Fruit fly (Drosophila melanogaster) whole organism, embryonic: ENCODE measurements around the gene sa.

ENCODE experiments used
- Ada2b ChIP-seq: fragments of 200-800 bp; sonication (Bioruptor generic); IDR thresholded peaks from 2 replicates; pipeline ENCODE4 v1.3.6; 2022; ENCODE audit warnings: missing biosample characterization, missing genetic modification characterization
- BEAF-32 ChIP-seq: fragments of 200-800 bp; sonication (Bioruptor generic); optimal IDR thresholded peaks from 3 replicates; lab custom pipeline; 2017; ENCODE audit warnings: missing biosample characterization, missing genetic modification characterization, mild to moderate bottlenecking, moderate library complexity, missing genetic modification reagents
- CG12155 ChIP-seq: fragments of 200-800 bp; sonication (Bioruptor generic); optimal IDR thresholded peaks from 3 replicates; lab custom pipeline; 2016; ENCODE audit warnings: missing biosample characterization, missing genetic modification characterization
- CG12391 ChIP-seq: fragments of 200-800 bp; sonication (Bioruptor generic); optimal IDR thresholded peaks from 3 replicates; lab custom pipeline; 2018; ENCODE audit warnings: missing biosample characterization, mild to moderate bottlenecking, missing genetic modification characterization, moderate library complexity
- CG14860 ChIP-seq: fragments of 200-800 bp; sonication (Bioruptor generic); IDR thresholded peaks from 3 replicates; pipeline ENCODE4 v1.3.6; 2022; ENCODE audit warnings: missing biosample characterization, missing genetic modification characterization; ENCODE audit not compliant: partially characterized antibody
- CG15269 ChIP-seq: fragments of 200-800 bp; sonication (Bioruptor generic); optimal IDR thresholded peaks from 2 replicates; lab custom pipeline; 2018; ENCODE audit warnings: missing biosample characterization, mild to moderate bottlenecking, missing genetic modification characterization, moderate library complexity
- CG16815 ChIP-seq: fragments of 200-800 bp; sonication (Bioruptor generic); optimal IDR thresholded peaks from 3 replicates; lab custom pipeline; 2017; ENCODE audit warnings: missing biosample characterization, mild to moderate bottlenecking, missing genetic modification characterization
- CG17359 ChIP-seq: fragments of 200-800 bp; sonication (Bioruptor generic); optimal IDR thresholded peaks from 3 replicates; lab custom pipeline; 2018; ENCODE audit warnings: missing biosample characterization, mild to moderate bottlenecking, missing genetic modification characterization, moderate library complexity
- CG18599 ChIP-seq: fragments of 200-800 bp; sonication (Bioruptor generic); optimal IDR thresholded peaks from 3 replicates; lab custom pipeline; 2017; ENCODE audit warnings: missing biosample characterization, missing genetic modification characterization, mild to moderate bottlenecking, moderate library complexity, missing genetic modification reagents
- CG2678 ChIP-seq: fragments of 200-800 bp; sonication (Bioruptor generic); optimal IDR thresholded peaks from 3 replicates; lab custom pipeline; 2019; ENCODE audit warnings: missing biosample characterization, mild to moderate bottlenecking, missing genetic modification characterization, moderate library complexity
- CG4424 ChIP-seq: fragments of 200-800 bp; sonication (Bioruptor generic); optimal IDR thresholded peaks from 3 replicates; lab custom pipeline; 2016; ENCODE audit warnings: missing biosample characterization, missing genetic modification characterization
- CG4730 ChIP-seq: fragments of 200-800 bp; sonication (Bioruptor generic); IDR thresholded peaks from 2 replicates; pipeline ENCODE4 v1.3.6; 2022; ENCODE audit warnings: missing biosample characterization, missing genetic modification characterization
- CG6254 ChIP-seq: fragments of 200-800 bp; sonication (Bioruptor generic); optimal IDR thresholded peaks from 3 replicates; lab custom pipeline; 2017; ENCODE audit warnings: mild to moderate bottlenecking, missing biosample characterization, missing genetic modification reagents, missing genetic modification characterization
- CG6791 ChIP-seq: fragments of 200-800 bp; sonication (Bioruptor generic); IDR thresholded peaks from 3 replicates; pipeline ENCODE4 v1.3.6; 2022; ENCODE audit warnings: missing biosample characterization, missing genetic modification characterization; ENCODE audit not compliant: partially characterized antibody
- CG8388 ChIP-seq: fragments of 200-800 bp; sonication (Bioruptor generic); optimal IDR thresholded peaks from 2 replicates; lab custom pipeline; 2019; ENCODE audit warnings: missing biosample characterization, mild to moderate bottlenecking, missing genetic modification characterization, moderate library complexity
- CG9727 ChIP-seq: fragments of 200-800 bp; sonication (Bioruptor generic); optimal IDR thresholded peaks from 3 replicates; lab custom pipeline; 2017; ENCODE audit warnings: missing biosample characterization, mild to moderate bottlenecking, missing genetic modification characterization
- D19A ChIP-seq: fragments of 200-800 bp; optimal IDR thresholded peaks from 3 replicates; lab custom pipeline; 2019; ENCODE audit warnings: missing biosample characterization, mild to moderate bottlenecking, missing genetic modification characterization, moderate library complexity
- Fer1 ChIP-seq: fragments of 200-800 bp; sonication (Bioruptor generic); optimal IDR thresholded peaks from 2 replicates; lab custom pipeline; 2017; ENCODE audit warnings: missing biosample characterization, mild to moderate bottlenecking, missing genetic modification characterization
- Fer2 ChIP-seq: fragments of 200-800 bp; sonication (Bioruptor generic); optimal IDR thresholded peaks from 2 replicates; lab custom pipeline; 2018; ENCODE audit warnings: missing biosample characterization, mild to moderate bottlenecking, missing genetic modification characterization, moderate library complexity
- GATAe ChIP-seq: fragments of 200-800 bp; sonication (Bioruptor generic); conservative IDR thresholded peaks from 2 replicates; pipeline ENCODE4 v1.3.6; 2022; ENCODE audit warnings: missing biosample characterization, missing genetic modification characterization
- HLH3B ChIP-seq: fragments of 200-800 bp; sonication (Bioruptor generic); IDR thresholded peaks from 2 replicates; pipeline ENCODE4 v1.3.6; 2022; ENCODE audit warnings: missing biosample characterization, missing genetic modification characterization
- HLH4C ChIP-seq: fragments of 200-800 bp; sonication (Bioruptor generic); IDR thresholded peaks from 3 replicates; pipeline ENCODE4 v1.3.6; 2022; ENCODE audit warnings: missing biosample characterization, missing genetic modification characterization; ENCODE audit not compliant: partially characterized antibody
- Hr51 ChIP-seq, 2 experiments: fragments of 200-800 bp; sonication (Bioruptor generic); optimal IDR thresholded peaks; 2 replicates in 1 of 2; 3 replicates in 1 of 2; lab custom pipeline; 2016 to 2018; ENCODE audit warnings: missing biosample characterization in 2 of 2, missing genetic modification characterization in 2 of 2, mild to moderate bottlenecking in 1 of 2, moderate library complexity in 1 of 2
- Med ChIP-seq: fragments of 200-800 bp; sonication (Bioruptor generic); peaks from one replicate; lab custom pipeline; 2016; ENCODE audit warnings: missing biosample characterization, missing genetic modification characterization, mild to moderate bottlenecking, inconsistent platforms, moderate library complexity
- NFAT ChIP-seq: fragments of 200-800 bp; sonication (Bioruptor generic); IDR thresholded peaks from 2 replicates; pipeline ENCODE4 v1.3.6; 2022; ENCODE audit warnings: missing biosample characterization, missing genetic modification characterization
- NK7.1 ChIP-seq: fragments of 200-800 bp; sonication (Bioruptor generic); optimal IDR thresholded peaks from 3 replicates; lab custom pipeline; 2016; ENCODE audit warnings: missing biosample characterization, missing genetic modification characterization
- Nf-YB ChIP-seq: fragments of 200-800 bp; sonication (Bioruptor generic); optimal IDR thresholded peaks from 3 replicates; lab custom pipeline; 2019; ENCODE audit warnings: missing biosample characterization, mild to moderate bottlenecking, missing genetic modification characterization, moderate library complexity
- Pdp1 ChIP-seq, 2 experiments: fragments of 200-800 bp; sonication (Bioruptor generic); optimal IDR thresholded peaks; 3 replicates each; lab custom pipeline; 2016; ENCODE audit warnings: missing biosample characterization in 2 of 2, missing genetic modification characterization in 2 of 2, mild to moderate bottlenecking in 1 of 2, moderate library complexity in 1 of 2
- Side ChIP-seq: fragments of 200-800 bp; sonication (Bioruptor generic); optimal IDR thresholded peaks from 2 replicates; lab custom pipeline; 2016; ENCODE audit warnings: missing biosample characterization, missing genetic modification characterization
- Sox102F ChIP-seq: fragments of 200-800 bp; sonication (Bioruptor generic); optimal IDR thresholded peaks from 2 replicates; lab custom pipeline; 2018; ENCODE audit warnings: missing biosample characterization, mild to moderate bottlenecking, missing genetic modification characterization, moderate library complexity
- Xbp1 ChIP-seq: fragments of 200-800 bp; sonication (Bioruptor generic); optimal IDR thresholded peaks from 3 replicates; lab custom pipeline; 2016; ENCODE audit warnings: missing biosample characterization, mild to moderate bottlenecking, missing genetic modification characterization
- az2 ChIP-seq: fragments of 200-800 bp; sonication (Bioruptor generic); optimal IDR thresholded peaks from 3 replicates; lab custom pipeline; 2016; ENCODE audit warnings: missing biosample characterization, missing genetic modification characterization
- ci ChIP-seq: fragments of 200-800 bp; sonication (Bioruptor generic); IDR thresholded peaks from 3 replicates; pipeline ENCODE4 v1.3.6; 2022; ENCODE audit warnings: missing biosample characterization, missing genetic modification characterization
- corto ChIP-seq: fragments of 200-800 bp; sonication (Bioruptor generic); optimal IDR thresholded peaks from 2 replicates; lab custom pipeline; 2016; ENCODE audit warnings: missing biosample characterization, mild to moderate bottlenecking, missing genetic modification characterization, moderate library complexity
- crol ChIP-seq: fragments of 200-800 bp; sonication (Bioruptor generic); IDR thresholded peaks from 2 replicates; pipeline ENCODE4 v1.3.6; 2022; ENCODE audit warnings: missing biosample characterization, missing genetic modification characterization
- dmrt11E ChIP-seq: fragments of 200-800 bp; sonication (Bioruptor generic); optimal IDR thresholded peaks from 3 replicates; lab custom pipeline; 2018; ENCODE audit warnings: missing biosample characterization, mild to moderate bottlenecking, missing genetic modification characterization, moderate library complexity
- dmrt99B ChIP-seq: fragments of 200-800 bp; sonication (Bioruptor generic); optimal IDR thresholded peaks from 2 replicates; lab custom pipeline; 2018; ENCODE audit warnings: missing biosample characterization, mild to moderate bottlenecking, missing genetic modification characterization, moderate library complexity
- dysf ChIP-seq: fragments of 200-800 bp; sonication (Bioruptor generic); IDR thresholded peaks from 3 replicates; pipeline ENCODE4 v1.3.6; 2022; ENCODE audit warnings: missing biosample characterization, missing genetic modification characterization
- exex ChIP-seq: fragments of 200-800 bp; sonication (Bioruptor generic); optimal IDR thresholded peaks from 4 replicates; lab custom pipeline; 2018; ENCODE audit warnings: missing biosample characterization, mild to moderate bottlenecking, missing genetic modification characterization, moderate library complexity
- fd64A ChIP-seq: fragments of 200-800 bp; sonication (Bioruptor generic); optimal IDR thresholded peaks from 3 replicates; lab custom pipeline; 2018; ENCODE audit warnings: missing biosample characterization, mild to moderate bottlenecking, missing genetic modification characterization
- grn ChIP-seq: fragments of 200-800 bp; sonication (Bioruptor generic); optimal IDR thresholded peaks from 3 replicates; lab custom pipeline; 2017; ENCODE audit warnings: missing biosample characterization, missing genetic modification characterization
- nau ChIP-seq: fragments of 200-800 bp; sonication (Bioruptor generic); optimal IDR thresholded peaks from 3 replicates; lab custom pipeline; 2017; ENCODE audit warnings: missing biosample characterization, mild to moderate bottlenecking, missing genetic modification characterization, missing genetic modification reagents
- p53 ChIP-seq: fragments of 200-800 bp; sonication (Bioruptor generic); optimal IDR thresholded peaks from 2 replicates; lab custom pipeline; 2016; ENCODE audit warnings: missing biosample characterization, missing genetic modification characterization
- phol ChIP-seq: fragments of 200-800 bp; sonication (Bioruptor generic); optimal IDR thresholded peaks from 3 replicates; lab custom pipeline; 2018; ENCODE audit warnings: missing biosample characterization, mild to moderate bottlenecking, missing genetic modification characterization, moderate library complexity
- row ChIP-seq: fragments of 200-800 bp; sonication (Bioruptor generic); IDR thresholded peaks from 3 replicates; pipeline ENCODE4 v1.3.6; 2022; ENCODE audit warnings: missing biosample characterization, missing genetic modification characterization
- sd ChIP-seq: fragments of 200-800 bp; sonication (Bioruptor generic); optimal IDR thresholded peaks from 3 replicates; lab custom pipeline; 2018; ENCODE audit warnings: missing biosample characterization, mild to moderate bottlenecking, missing genetic modification characterization, moderate library complexity
- sug ChIP-seq: fragments of 200-800 bp; optimal IDR thresholded peaks from 2 replicates; lab custom pipeline; 2019; ENCODE audit warnings: missing biosample characterization, mild to moderate bottlenecking, missing genetic modification characterization, moderate library complexity
- wdn ChIP-seq: fragments of 200-800 bp; sonication (Bioruptor generic); IDR thresholded peaks from 2 replicates; pipeline ENCODE4 v1.3.6; 2022; ENCODE audit warnings: missing biosample characterization, missing genetic modification characterization

Gene sa

DNA sequence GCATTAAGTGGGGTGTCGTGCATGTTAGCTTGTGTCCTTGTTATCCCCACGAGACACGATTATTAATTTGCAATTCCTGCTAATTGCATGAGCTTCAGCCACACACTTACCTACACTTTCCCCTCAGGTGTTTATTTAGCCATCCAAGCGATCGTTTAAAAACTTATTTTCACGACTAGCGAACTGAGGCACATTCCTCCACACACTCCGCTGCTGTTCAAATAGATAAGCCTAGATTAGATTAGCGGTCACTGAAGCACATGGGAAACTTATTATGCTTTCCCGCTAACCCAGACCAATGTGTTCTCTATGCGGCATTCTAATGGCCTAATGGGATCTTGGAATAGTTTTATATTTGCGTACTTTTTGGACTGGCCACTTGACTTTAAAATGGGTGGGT lies 19.6 kb downstream of the sa start (continued):
- TF ChIP-seq Side = no peak
- TF ChIP-seq Fer2 (tag; lab: Kevin White, UChicago) = no peak
- no peak for TF ChIP-seq Nf-YB (GFP tag; lab: Kevin White, UChicago)
- no peak for TF ChIP-seq CG16815 (GFP tag; lab: Kevin White, UChicago)
- peak in 1 of 2 experiments; percentile 10 for TF ChIP-seq Pdp1 (GFP tag; optimal IDR thresholded peaks at IDR 0.05; lab: Kevin White, UChicago)
- peak; percentile 23 for TF ChIP-seq Med (GFP tag; lab: Kevin White, UChicago)
- peak; percentile 58; the same call in 1 of the 2 replicates for TF ChIP-seq crol (GFP tag; lab: Robert Waterston, UW)
- TF ChIP-seq ci (GFP tag; lab: Robert Waterston, UW) = 0 out of 3 replicates have a peak, but pooled peaks have one; percentile 20
- peak; percentile 25 for TF ChIP-seq sug (tag; lab: Kevin White, UChicago)
- no peak for TF ChIP-seq BEAF-32 (GFP tag; lab: Kevin White, UChicago)
- TF ChIP-seq Sox102F = no peak
- no peak for TF ChIP-seq CG4730 (GFP tag; lab: Robert Waterston, UW)
- no peak for TF ChIP-seq fd64A (GFP tag; lab: Kevin White, UChicago)
- no peak for TF ChIP-seq CG6791
- peak; percentile 61 for TF ChIP-seq GATAe (GFP tag; lab: Robert Waterston, UW)
- TF ChIP-seq wdn = no peak
- peak; percentile 88 for TF ChIP-seq exex (tag; lab: Kevin White, UChicago)
- peak; percentile 79 for TF ChIP-seq sd (tag; lab: Kevin White, UChicago)
- TF ChIP-seq, all 482 proteins: peak for 12

dm6 chr3L:21385699-21386098 lies 20.8 kb downstream of the sa start:
- TF ChIP-seq D19A (tag; lab: Kevin White, UChicago) (peak; percentile 16), dysf (0 out of 3 replicates have a peak, but pooled peaks have one; percentile 13), Hr51 (GFP tag; optimal IDR thresholded peaks at IDR 0.05; lab: Kevin White, UChicago) (peak in 1 of 2 experiments; percentile 54), az2 (GFP tag; lab: Kevin White, UChicago) (peak; percentile 14), CG15269 (peak; percentile 31), CG17359 (tag; lab: Kevin White, UChicago) (peak; percentile 15), Xbp1 (GFP tag; lab: Kevin White, UChicago) (peak; percentile 0), CG12155 (no peak), CG9727 (GFP tag; lab: Kevin White, UChicago) (peak; percentile 1), HLH4C (GFP tag; lab: Robert Waterston, UW) (no peak), dmrt11E (no peak), NFAT (no peak), dmrt99B (tag; lab: Kevin White, UChicago) (peak; percentile 53), CG6254 (GFP tag; lab: Kevin White, UChicago) (no peak), CG12391 (peak; percentile 8), CG4424 (GFP tag; lab: Kevin White, UChicago) (peak; percentile 27), corto (GFP tag; lab: Kevin White, UChicago) (no peak), HLH3B (GFP tag; lab: Robert Waterston, UW) (0 out of 2 replicates have a peak, but pooled peaks have one; percentile 20), nau (no peak), CG18599 (GFP tag; lab: Kevin White, UChicago) (peak; percentile 5), CG14860 (GFP tag; lab: Robert Waterston, UW) (no peak), p53 (GFP tag; lab: Kevin White, UChicago) (no peak), CG2678 (tag; lab: Kevin White, UChicago) (peak; percentile 56), NK7.1 (GFP tag; lab: Kevin White, UChicago) (no peak), row (GFP tag; lab: Robert Waterston, UW) (peak; percentile 32; the same call in 1 of the 3 replicates), CG8388 (GFP tag; lab: Kevin White, UChicago) (no peak), phol (tag; lab: Kevin White, UChicago) (peak; percentile 27), Ada2b (0 out of 2 replicates have a peak, but pooled peaks have one; percentile 19), grn (no peak), Fer1 (peak; percentile 30), Pdp1 (GFP tag; optimal IDR thresholded peaks at IDR 0.05; lab: Kevin White, UChicago) (peak in 1 of 2 experiments; percentile 15)
